Fruit fly (Drosophila melanogaster): ENCODE measurements around the gene Atg14.

The Atg14 gene

DNA sequence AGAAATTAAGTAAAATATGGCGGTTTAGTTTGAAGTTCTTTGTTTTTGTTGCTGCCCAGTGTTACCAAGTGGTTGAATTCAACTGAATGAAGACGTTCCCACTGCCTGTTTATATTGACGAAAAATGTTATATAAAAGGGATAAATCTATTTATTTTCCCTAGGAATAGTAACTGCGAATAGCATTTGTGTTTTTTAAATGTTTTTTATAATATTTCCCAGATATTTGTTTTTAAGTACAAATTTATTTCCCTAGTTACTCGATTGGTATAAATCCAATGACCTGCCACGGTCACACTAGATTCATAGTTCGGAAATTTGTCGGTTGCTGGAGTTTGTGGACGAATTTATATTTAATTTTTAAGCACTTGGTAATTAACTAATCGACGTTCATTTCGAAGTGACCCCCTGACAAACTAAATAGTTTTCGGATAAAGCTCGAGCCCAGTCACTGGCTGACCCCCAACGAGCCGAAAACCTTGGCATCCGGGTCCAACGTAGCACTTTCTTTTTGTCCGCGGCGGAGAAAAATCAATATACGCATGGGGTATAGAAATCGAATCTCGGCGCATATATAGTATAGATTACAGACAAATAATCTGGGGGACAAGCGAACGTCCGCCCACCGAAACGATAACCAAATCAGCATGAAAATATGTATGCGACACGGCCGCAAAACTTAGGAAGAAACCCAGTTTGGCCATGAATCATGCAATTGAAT lies 14.9 kb downstream of the Atg14 start, which contains the start of the genes dgt6 and Vha100-1:
Gene dgt6 (minus strand): TSS at position 71 of the 720 bp plus-strand sequence.
Gene Vha100-1 (plus strand): TSS at position 292 of the 720 bp plus-strand sequence.
- TF ChIP-seq CG12768 (GFP tag; optimal IDR thresholded peaks at IDR 0.05) (peak; percentile 30), CG33017 (tag; optimal IDR thresholded peaks at IDR 0.05) (peak; percentile 5), CG1620 (GFP tag; optimal IDR thresholded peaks at IDR 0.05) (no peak), CG7045 (GFP tag; optimal IDR thresholded peaks at IDR 0.05) (no peak), kay (GFP tag; ENCODE audit: borderline replicate concordance) (no peak), cic (GFP tag; optimal IDR thresholded peaks at IDR 0.05) (no peak), CG7101 (tag; optimal IDR thresholded peaks at IDR 0.05) (peak; percentile 30), Crg-1 (GFP tag; optimal IDR thresholded peaks at IDR 0.05) (no peak), Hr96 (GFP tag; optimal IDR thresholded peaks at IDR 0.05) (no peak), CG14711 (tag; optimal IDR thresholded peaks at IDR 0.05) (peak; percentile 89), Clk (GFP tag; optimal IDR thresholded peaks at IDR 0.05) (no peak), bab1 (GFP tag; optimal IDR thresholded peaks at IDR 0.05) (peak; percentile 37), pad (GFP tag; optimal IDR thresholded peaks at IDR 0.05) (peak; percentile 24), Mnt (GFP tag; optimal IDR thresholded peaks at IDR 0.05) (peak; percentile 10), cnc (optimal IDR thresholded peaks at IDR 0.05) (no peak), tj (GFP tag; optimal IDR thresholded peaks at IDR 0.05) (no peak), ovo (GFP tag; optimal IDR thresholded peaks at IDR 0.05) (no peak), CG5204 (GFP tag; optimal IDR thresholded peaks at IDR 0.05) (no peak), toe (GFP tag; optimal IDR thresholded peaks at IDR 0.05) (no peak)

DNA sequence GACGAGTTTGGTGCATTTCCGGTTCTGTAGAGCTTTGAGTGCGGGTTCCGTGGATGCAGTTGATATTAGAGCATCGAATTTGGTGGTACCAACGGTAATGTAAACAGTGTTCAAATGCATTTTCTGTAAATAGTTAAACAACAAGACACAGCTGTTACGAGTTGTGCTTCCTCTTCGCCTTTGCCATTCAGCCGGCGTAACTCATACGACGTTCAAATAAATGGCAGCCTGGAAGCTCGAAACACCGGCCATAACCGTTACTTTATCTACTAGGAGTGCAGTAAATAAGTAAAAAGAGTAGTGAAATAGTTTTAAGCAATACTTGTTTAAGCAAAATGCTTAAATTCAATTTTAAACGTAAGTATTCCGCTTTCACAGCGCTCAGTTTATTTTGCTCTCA lies 22.2 kb downstream of the Atg14 start, which contains the start of the genes Alg13 and superdeath:
Gene Alg13 (minus strand): TSS at position 167 of the 400 bp plus-strand sequence.
Gene superdeath (plus strand): TSS at position 256 of the 400 bp plus-strand sequence.
- TF ChIP-seq cic (GFP tag; optimal IDR thresholded peaks at IDR 0.05), result peak; percentile 17
- TF ChIP-seq Crg-1 (GFP tag; optimal IDR thresholded peaks at IDR 0.05), result peak; percentile 40
- peak; percentile 2 for TF ChIP-seq ovo (GFP tag; optimal IDR thresholded peaks at IDR 0.05)
- TF ChIP-seq CG14711 (tag; optimal IDR thresholded peaks at IDR 0.05), result no peak

DNA sequence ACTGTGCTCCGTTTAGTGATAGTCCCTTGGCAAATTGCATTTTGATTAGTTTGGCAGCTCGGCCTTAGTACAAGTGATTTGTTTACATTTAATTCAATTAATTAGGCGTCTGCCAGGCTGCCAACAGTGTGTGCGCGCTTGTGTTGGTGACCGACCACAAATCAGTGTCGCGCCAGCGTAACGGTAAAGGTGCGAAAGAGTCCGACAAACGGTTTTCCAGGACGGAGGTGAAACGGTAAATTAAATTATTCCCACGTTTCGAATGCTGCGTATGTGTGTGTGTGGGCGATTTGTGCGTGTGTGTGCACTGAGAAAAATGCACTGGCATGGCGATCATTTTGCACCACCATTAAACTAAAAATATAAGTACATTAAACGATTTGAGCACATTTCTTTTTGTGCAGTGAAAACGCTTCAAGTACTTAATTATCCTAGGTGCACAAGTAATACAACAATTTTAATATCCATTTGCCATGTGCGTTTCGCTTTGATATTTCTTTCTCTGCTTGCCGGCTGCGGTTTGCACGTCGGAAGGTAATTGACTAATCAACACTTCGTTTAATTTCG lies 22.9 kb downstream of the Atg14 start:
- TF ChIP-seq cnc (optimal IDR thresholded peaks at IDR 0.05) (no peak), CG14711 (tag; optimal IDR thresholded peaks at IDR 0.05) (no peak), bab1 (GFP tag; optimal IDR thresholded peaks at IDR 0.05) (peak; percentile 29), CG12768 (GFP tag; optimal IDR thresholded peaks at IDR 0.05) (peak; percentile 45), ovo (GFP tag; optimal IDR thresholded peaks at IDR 0.05) (peak; percentile 96), Clk (GFP tag; optimal IDR thresholded peaks at IDR 0.05) (no peak), CG33017 (tag; optimal IDR thresholded peaks at IDR 0.05) (no peak), CG11617 (GFP tag; optimal IDR thresholded peaks at IDR 0.05) (no peak), tj (GFP tag; optimal IDR thresholded peaks at IDR 0.05) (no peak), CG7101 (tag; optimal IDR thresholded peaks at IDR 0.05) (no peak), Hr96 (GFP tag; optimal IDR thresholded peaks at IDR 0.05) (no peak), pad (GFP tag; optimal IDR thresholded peaks at IDR 0.05) (peak; percentile 68), Mnt (GFP tag; optimal IDR thresholded peaks at IDR 0.05) (no peak), CG7045 (GFP tag; optimal IDR thresholded peaks at IDR 0.05) (no peak)

DNA sequence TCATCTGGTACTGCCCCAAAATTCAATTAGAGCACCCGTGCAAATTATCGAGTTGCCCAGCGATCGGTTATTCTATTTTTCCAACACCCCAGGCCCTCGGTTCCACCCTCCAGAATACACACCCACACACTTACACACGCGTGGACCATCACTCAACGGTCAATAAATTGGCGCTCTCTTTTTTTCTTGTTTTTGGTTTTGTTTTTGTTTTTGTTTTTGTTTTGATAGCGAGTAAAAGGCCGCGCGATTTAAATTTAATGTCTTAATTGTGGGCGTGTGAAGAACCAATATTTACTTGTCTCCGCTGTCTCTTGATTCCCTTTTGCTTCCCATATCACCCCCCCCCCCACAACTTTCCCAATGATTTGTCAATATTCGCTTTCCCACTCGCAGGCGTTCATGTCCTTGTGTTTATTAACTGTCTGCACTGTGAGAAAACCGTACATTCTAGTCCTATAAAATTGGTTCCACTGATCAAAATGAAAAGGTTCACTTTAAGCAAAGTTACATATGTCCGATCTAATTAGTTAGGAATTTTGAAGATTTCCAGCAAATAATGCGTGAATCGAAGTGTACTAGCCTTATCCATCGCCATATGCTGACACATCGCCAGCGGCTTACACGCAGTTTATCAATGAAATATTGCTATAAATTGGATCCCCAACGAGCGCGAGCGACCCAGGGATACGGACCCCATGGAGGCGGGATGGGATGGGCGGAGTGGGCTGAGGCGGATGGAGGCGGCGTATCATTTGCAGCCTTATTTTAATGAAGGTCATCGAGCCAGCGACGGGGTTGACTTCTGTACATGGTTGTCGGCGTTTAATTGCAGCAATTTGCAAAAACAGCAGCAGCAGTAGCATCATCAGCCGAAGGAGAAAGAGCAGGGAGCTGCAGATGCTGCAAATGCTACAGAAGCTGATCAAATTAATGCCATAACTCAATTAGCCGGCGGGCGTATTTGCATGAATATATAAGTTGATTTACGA lies 23.9 kb downstream of the Atg14 start:
- TF ChIP-seq cnc (optimal IDR thresholded peaks at IDR 0.05) (no peak), CG14711 (tag; optimal IDR thresholded peaks at IDR 0.05) (no peak), CG33017 (tag; optimal IDR thresholded peaks at IDR 0.05) (no peak), kay (GFP tag; ENCODE audit: borderline replicate concordance) (no peak), bab1 (GFP tag; optimal IDR thresholded peaks at IDR 0.05) (no peak), CG12768 (GFP tag; optimal IDR thresholded peaks at IDR 0.05) (no peak), toe (GFP tag; optimal IDR thresholded peaks at IDR 0.05) (no peak), Clk (GFP tag; optimal IDR thresholded peaks at IDR 0.05) (no peak), tj (GFP tag; optimal IDR thresholded peaks at IDR 0.05) (no peak), Mnt (GFP tag; optimal IDR thresholded peaks at IDR 0.05) (no peak), pad (GFP tag; optimal IDR thresholded peaks at IDR 0.05) (no peak), CG1620 (GFP tag; optimal IDR thresholded peaks at IDR 0.05) (no peak), cic (GFP tag; optimal IDR thresholded peaks at IDR 0.05) (no peak), Crg-1 (GFP tag; optimal IDR thresholded peaks at IDR 0.05) (no peak), CG11617 (GFP tag; optimal IDR thresholded peaks at IDR 0.05) (no peak), Hr96 (GFP tag; optimal IDR thresholded peaks at IDR 0.05) (no peak), CG7045 (GFP tag; optimal IDR thresholded peaks at IDR 0.05) (no peak), CG7101 (tag; optimal IDR thresholded peaks at IDR 0.05) (no peak), ovo (GFP tag; optimal IDR thresholded peaks at IDR 0.05) (no peak)

DNA sequence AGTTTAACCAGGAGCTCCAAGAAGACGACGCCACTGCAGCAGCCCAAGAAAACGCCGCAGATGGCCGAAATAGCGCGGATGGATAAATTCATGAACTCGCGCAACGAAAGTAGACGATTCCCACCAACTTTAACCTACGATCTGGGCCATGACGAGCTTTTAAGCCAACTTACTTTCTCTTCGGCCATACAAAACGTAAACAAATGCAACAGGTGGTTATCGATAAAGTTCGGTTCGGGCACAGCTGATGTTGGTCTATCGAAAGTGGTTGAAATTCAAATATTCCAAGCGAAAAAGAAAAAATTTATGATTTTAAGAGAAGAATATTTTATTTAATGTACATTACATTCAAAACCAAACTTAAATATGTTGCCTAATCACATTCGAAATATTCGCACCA lies 30.5 kb downstream of the Atg14 start, which contains the start of gene CG14511:
Gene CG14511 (minus strand): TSS at position 184 of the 400 bp plus-strand sequence.
- no peak for TF ChIP-seq Hr96 (GFP tag; optimal IDR thresholded peaks at IDR 0.05)
- TF ChIP-seq bab1 (GFP tag; optimal IDR thresholded peaks at IDR 0.05), result peak; percentile 27
- TF ChIP-seq CG33017 (tag; optimal IDR thresholded peaks at IDR 0.05), result no peak

Data from whole organism, adult.